Worm (Caenorhabditis elegans) whole organism, L1 larva: ENCODE data around the gene C54D10.13.

Source experiments
- C04F5.9 ChIP-seq: sonication (generic microtip); optimal IDR thresholded peaks from 2 replicates; lab custom pipeline; 2016; ENCODE audit warnings: missing genetic modification characterization, missing compliant biosample characterization
- C16A3.4 ChIP-seq: fragments of 150-350 bp; optimal IDR thresholded peaks from 2 replicates; lab custom pipeline; 2014; ENCODE audit warnings: missing biosample characterization, missing genetic modification characterization
- C34B4.2 ChIP-seq: sonication (generic microtip); optimal IDR thresholded peaks from 2 replicates; lab custom pipeline; 2017; ENCODE audit warnings: mild to moderate bottlenecking, missing genetic modification characterization, missing compliant biosample characterization
- F16B12.6 ChIP-seq: fragments of 150-350 bp; optimal IDR thresholded peaks from 2 replicates; lab custom pipeline; 2014; ENCODE audit warnings: missing biosample characterization, missing genetic modification characterization
- Y116A8C.19 ChIP-seq: sonication (generic microtip); optimal IDR thresholded peaks from 2 replicates; lab custom pipeline; 2016; ENCODE audit warnings: missing compliant biosample characterization, missing genetic modification characterization, borderline replicate concordance
- ama-1 ChIP-seq: fragments of 150-350 bp; optimal IDR thresholded peaks from 2 replicates; lab custom pipeline; 2014
- ceh-63 ChIP-seq: fragments of 200-800 bp; sonication (Bioruptor generic); optimal IDR thresholded peaks from 2 replicates; lab custom pipeline; 2018; ENCODE audit warnings: mild to moderate bottlenecking, missing genetic modification characterization, missing compliant biosample characterization
- ceh-88 ChIP-seq: fragments of 200-800 bp; sonication (Bioruptor generic); IDR thresholded peaks from 2 replicates; pipeline ENCODE4 v1.3.6; 2022; ENCODE audit warnings: missing genetic modification characterization, missing compliant biosample characterization
- dpl-1 ChIP-seq, 3 experiments: fragments of 150-350 bp in 2 of 3; sonication (generic microtip) in 1 of 3; optimal IDR thresholded peaks; 2 replicates each; lab custom pipeline; 2014 to 2017; ENCODE audit warnings: missing biosample characterization in 3 of 3, missing genetic modification characterization in 3 of 3, missing genetic modification reagents in 3 of 3
- dsc-1 ChIP-seq: sonication (generic microtip); optimal IDR thresholded peaks from 2 replicates; lab custom pipeline; 2016; ENCODE audit warnings: mild to moderate bottlenecking, missing genetic modification characterization, missing compliant biosample characterization
- egl-27 ChIP-seq, 2 experiments: fragments of 150-350 bp in 1 of 2; sonication (generic microtip); optimal IDR thresholded peaks; 3 replicates each; lab custom pipeline; 2017 to 2018; ENCODE audit warnings: missing biosample characterization in 2 of 2, missing genetic modification characterization in 2 of 2, missing genetic modification reagents in 2 of 2
- elt-2 ChIP-seq: sonication (generic microtip); optimal IDR thresholded peaks from 2 replicates; lab custom pipeline; 2016; ENCODE audit warnings: missing genetic modification characterization, mild to moderate bottlenecking, inconsistent platforms, missing compliant biosample characterization, missing genetic modification reagents
- ets-5 ChIP-seq: fragments of 200-800 bp; sonication (Bioruptor generic); IDR thresholded peaks from 2 replicates; pipeline ENCODE4 v1.3.6; 2022; ENCODE audit warnings: missing genetic modification characterization, missing compliant biosample characterization
- fkh-4 ChIP-seq: sonication (generic microtip); optimal IDR thresholded peaks from 2 replicates; lab custom pipeline; 2016; ENCODE audit warnings: missing compliant biosample characterization, missing genetic modification characterization, borderline replicate concordance
- fos-1 ChIP-seq: fragments of 150-350 bp; optimal IDR thresholded peaks from 2 replicates; lab custom pipeline; 2014; ENCODE audit warnings: missing biosample characterization, missing genetic modification characterization
- grh-1 ChIP-seq: fragments of 200-800 bp; sonication (Bioruptor generic); IDR thresholded peaks from 2 replicates; pipeline ENCODE4 v1.3.6; 2022; ENCODE audit warnings: missing genetic modification reagents, missing genetic modification characterization, missing compliant biosample characterization
- hlh-17 ChIP-seq: fragments of 200-800 bp; sonication (Bioruptor generic); optimal IDR thresholded peaks from 2 replicates; lab custom pipeline; 2018; ENCODE audit warnings: missing genetic modification characterization, mild to moderate bottlenecking, missing compliant biosample characterization, moderate library complexity, borderline replicate concordance
- hlh-4 ChIP-seq: sonication (generic microtip); optimal IDR thresholded peaks from 2 replicates; lab custom pipeline; 2016; ENCODE audit warnings: mild to moderate bottlenecking, missing genetic modification characterization, missing compliant biosample characterization
- irx-1 ChIP-seq: sonication (generic microtip); optimal IDR thresholded peaks from 2 replicates; lab custom pipeline; 2016; ENCODE audit warnings: missing genetic modification characterization, missing compliant biosample characterization
- lin-39 ChIP-seq: fragments of 150-350 bp; optimal IDR thresholded peaks from 2 replicates; lab custom pipeline; 2014; ENCODE audit warnings: missing biosample characterization, missing genetic modification reagents, missing genetic modification characterization
- lir-3 ChIP-seq: sonication (generic microtip); optimal IDR thresholded peaks from 2 replicates; lab custom pipeline; 2016; ENCODE audit warnings: mild to moderate bottlenecking, missing genetic modification characterization, moderate library complexity, missing compliant biosample characterization; ENCODE audit not compliant: poor library complexity
- mdl-1 ChIP-seq, 2 experiments: fragments of 150-350 bp; optimal IDR thresholded peaks; 2 replicates each; lab custom pipeline; 2014 to 2017; ENCODE audit warnings: missing biosample characterization in 2 of 2, missing genetic modification characterization in 2 of 2, inconsistent platforms in 1 of 2
- mep-1 ChIP-seq: fragments of 150-350 bp; optimal IDR thresholded peaks from 2 replicates; lab custom pipeline; 2014; ENCODE audit warnings: missing biosample characterization, missing genetic modification characterization
- nhr-11 ChIP-seq: fragments of 150-350 bp; optimal IDR thresholded peaks from 2 replicates; lab custom pipeline; 2014; ENCODE audit warnings: missing biosample characterization, missing genetic modification characterization
- nhr-12 ChIP-seq: sonication (generic microtip); optimal IDR thresholded peaks from 2 replicates; lab custom pipeline; 2017; ENCODE audit warnings: missing biosample characterization, missing genetic modification characterization
- nhr-20 ChIP-seq: sonication (generic microtip); optimal IDR thresholded peaks from 2 replicates; lab custom pipeline; 2016; ENCODE audit warnings: mild to moderate bottlenecking, missing genetic modification characterization, missing compliant biosample characterization
- nhr-47 ChIP-seq: sonication (generic microtip); optimal IDR thresholded peaks from 2 replicates; lab custom pipeline; 2016; ENCODE audit warnings: mild to moderate bottlenecking, missing genetic modification characterization, moderate library complexity, missing compliant biosample characterization
- nhr-90 ChIP-seq: sonication (generic microtip); optimal IDR thresholded peaks from 2 replicates; lab custom pipeline; 2016; ENCODE audit warnings: mild to moderate bottlenecking, missing genetic modification characterization, missing compliant biosample characterization; ENCODE audit not compliant: poor library complexity
- rnt-1 ChIP-seq: sonication (generic microtip); optimal IDR thresholded peaks from 2 replicates; lab custom pipeline; 2016; ENCODE audit warnings: mild to moderate bottlenecking, missing genetic modification characterization, moderate library complexity, missing compliant biosample characterization
- skn-1 ChIP-seq: fragments of 150-350 bp; optimal IDR thresholded peaks from 2 replicates; lab custom pipeline; 2014; ENCODE audit warnings: missing biosample characterization, missing genetic modification characterization
- snpc-4 ChIP-seq: fragments of 150-350 bp; optimal IDR thresholded peaks from 2 replicates; lab custom pipeline; 2014; ENCODE audit warnings: missing biosample characterization, missing genetic modification characterization
- tbx-2 ChIP-seq: sonication (generic microtip); optimal IDR thresholded peaks from 2 replicates; lab custom pipeline; 2016; ENCODE audit warnings: missing genetic modification characterization, missing compliant biosample characterization
- tlp-1 ChIP-seq: fragments of 150-350 bp; optimal IDR thresholded peaks from 2 replicates; lab custom pipeline; 2014; ENCODE audit warnings: missing biosample characterization, missing genetic modification characterization
- unc-30 ChIP-seq: sonication (generic microtip); optimal IDR thresholded peaks from 2 replicates; lab custom pipeline; 2017; ENCODE audit warnings: missing biosample characterization, missing genetic modification characterization
- unc-98 ChIP-seq: fragments of 200-800 bp; sonication (Bioruptor generic); IDR thresholded peaks from 2 replicates; pipeline ENCODE4 v1.3.6; 2022; ENCODE audit warnings: missing genetic modification characterization, missing compliant biosample characterization
- vab-15 ChIP-seq: sonication (generic microtip); optimal IDR thresholded peaks from 2 replicates; lab custom pipeline; 2017; ENCODE audit warnings: missing genotype, mild to moderate bottlenecking, missing genetic modification characterization, missing compliant biosample characterization
- ztf-4 ChIP-seq: fragments of 150-350 bp; optimal IDR thresholded peaks from 2 replicates; lab custom pipeline; 2014; ENCODE audit warnings: missing biosample characterization, missing genetic modification characterization

Gene C54D10.13

DNA sequence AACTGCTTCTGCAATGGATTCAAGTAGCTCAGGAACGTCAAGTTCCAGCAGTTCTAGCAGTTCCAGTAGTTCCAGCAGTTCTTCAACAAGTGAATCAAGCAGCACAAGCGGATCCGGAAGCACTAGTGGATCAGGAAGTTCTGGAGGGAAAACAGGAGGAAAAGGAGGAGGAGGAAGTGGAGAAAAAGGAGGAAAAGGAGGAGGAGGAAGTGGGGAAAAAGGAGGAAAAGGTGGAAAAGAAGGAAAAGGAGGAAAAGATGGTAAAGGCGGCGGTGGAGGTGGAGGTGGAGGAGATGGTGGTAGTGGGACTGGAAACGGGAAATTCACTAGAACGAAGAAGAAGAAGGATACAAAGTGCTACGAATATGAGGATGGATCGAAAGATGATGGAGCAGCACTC, 25.6 kb downstream of the C54D10.13 start:
- TF ChIP-seq nhr-20 (tag; lab: Kevin White, UChicago) (no peak), hlh-4 (tag; lab: Kevin White, UChicago) (no peak), ama-1 (lab: Kevin White, UChicago) (no peak), skn-1 (tag; lab: Kevin White, UChicago) (no peak), C04F5.9 (tag; lab: Kevin White, UChicago) (no peak), Y116A8C.19 (tag; lab: Kevin White, UChicago) (no peak), ets-5 (GFP tag; lab: Robert Waterston, UW) (no peak), fkh-4 (no peak), mdl-1 (tag; optimal IDR thresholded peaks at IDR 0.05; lab: Kevin White, UChicago) (no peak), snpc-4 (no peak), grh-1 (GFP tag; lab: Robert Waterston, UW) (no peak), F16B12.6 (tag; lab: Kevin White, UChicago) (no peak), tbx-2 (tag; lab: Kevin White, UChicago) (no peak), ceh-63 (GFP tag; lab: Kevin White, UChicago) (no peak), irx-1 (no peak), tlp-1 (tag; lab: Kevin White, UChicago) (no peak), rnt-1 (tag; lab: Kevin White, UChicago) (no peak), fos-1 (tag; lab: Kevin White, UChicago) (no peak), unc-98 (no peak)

DNA sequence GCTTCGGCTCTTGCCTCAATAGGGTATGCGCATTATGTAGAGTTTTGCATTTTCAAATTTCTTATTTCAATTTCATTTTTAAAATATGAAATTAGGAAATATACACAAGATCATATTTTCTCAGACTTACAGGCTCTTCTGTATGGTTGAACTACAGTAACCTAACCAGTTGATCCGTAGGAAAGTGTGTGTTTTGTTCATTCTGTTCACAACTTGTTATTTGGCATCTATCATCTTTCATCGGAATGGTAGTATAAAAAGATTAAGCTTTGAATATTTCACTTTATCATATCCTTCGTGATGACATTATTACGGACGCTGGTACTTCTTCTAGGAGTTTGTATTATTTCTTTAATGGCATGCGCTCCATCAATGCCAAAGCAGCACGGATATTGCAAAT, 26.2 kb downstream of the C54D10.13 start, which contains the start of gene K01D12.10:
TSS of gene K01D12.10 (plus strand) at position 301 of the 400 bp plus-strand sequence.
- TF ChIP-seq lin-39 (tag; lab: Kevin White, UChicago) = no peak
- TF ChIP-seq nhr-47 (tag; lab: Kevin White, UChicago) = no peak
- no peak for TF ChIP-seq mep-1
- TF ChIP-seq F16B12.6 (tag; lab: Kevin White, UChicago) = no peak
- no peak for TF ChIP-seq unc-30
- no peak for TF ChIP-seq C16A3.4 (tag; lab: Kevin White, UChicago)
- TF ChIP-seq unc-98 = no peak
- TF ChIP-seq, all 84 proteins: peak for 0

DNA sequence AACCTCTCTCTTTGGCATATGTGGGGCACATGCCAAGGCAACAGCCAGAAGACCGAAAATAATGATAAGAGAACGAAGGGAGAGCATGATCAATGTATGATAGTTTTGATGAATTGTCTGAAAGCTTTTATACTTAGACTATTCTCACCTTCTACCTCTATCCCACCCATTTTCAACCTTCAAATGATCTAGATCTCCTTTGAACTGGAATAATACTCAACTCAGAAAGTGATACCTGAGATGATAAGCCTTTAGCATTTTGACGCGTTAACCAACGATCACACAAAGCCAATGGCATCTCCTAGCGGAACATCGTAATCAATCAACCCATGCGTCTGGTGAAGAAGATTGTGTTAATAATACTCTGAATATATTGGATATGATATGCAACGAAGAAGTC, 27.5 kb downstream of the C54D10.13 start, which contains the start of gene K01D12.9:
TSS of gene K01D12.9 (minus strand) at position 101 of the 400 bp plus-strand sequence.
- no peak for TF ChIP-seq lir-3 (tag; lab: Kevin White, UChicago)
- TF ChIP-seq egl-27 (tag; optimal IDR thresholded peaks at IDR 0.05; lab: Kevin White, UChicago) = no peak
- TF ChIP-seq dsc-1 (tag; lab: Kevin White, UChicago) = no peak
- no peak for TF ChIP-seq mdl-1 (tag; optimal IDR thresholded peaks at IDR 0.05; lab: Kevin White, UChicago)
- TF ChIP-seq irx-1 = no peak
- TF ChIP-seq ama-1 (lab: Kevin White, UChicago) = no peak

DNA sequence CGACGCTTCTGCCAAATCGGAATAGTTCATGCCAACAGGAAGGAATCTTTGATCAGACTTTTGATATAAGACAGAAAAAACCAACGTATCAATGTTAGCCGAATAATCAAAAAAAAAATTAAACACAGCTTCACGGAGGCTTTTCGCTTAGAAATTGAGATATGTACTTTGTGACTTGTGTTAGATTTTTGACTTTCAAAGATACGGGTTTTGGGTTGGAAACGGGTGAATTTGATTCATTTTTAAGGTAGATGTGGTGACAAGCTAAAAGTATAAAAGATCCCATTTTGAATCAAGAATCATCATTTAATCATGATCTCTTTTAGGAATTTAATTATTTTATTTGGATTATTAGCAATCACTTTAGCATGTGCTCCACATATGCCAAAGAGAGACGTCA, 29.7 kb downstream of the C54D10.13 start, which contains the start of gene K01D12.8:
TSS of gene K01D12.8 (plus strand) at position 301 of the 400 bp plus-strand sequence.
- TF ChIP-seq dpl-1 (GFP tag; optimal IDR thresholded peaks at IDR 0.05; lab: Kevin White, UChicago) = no peak
- no peak for TF ChIP-seq tlp-1 (tag; lab: Kevin White, UChicago)
- TF ChIP-seq snpc-4 = no peak

DNA sequence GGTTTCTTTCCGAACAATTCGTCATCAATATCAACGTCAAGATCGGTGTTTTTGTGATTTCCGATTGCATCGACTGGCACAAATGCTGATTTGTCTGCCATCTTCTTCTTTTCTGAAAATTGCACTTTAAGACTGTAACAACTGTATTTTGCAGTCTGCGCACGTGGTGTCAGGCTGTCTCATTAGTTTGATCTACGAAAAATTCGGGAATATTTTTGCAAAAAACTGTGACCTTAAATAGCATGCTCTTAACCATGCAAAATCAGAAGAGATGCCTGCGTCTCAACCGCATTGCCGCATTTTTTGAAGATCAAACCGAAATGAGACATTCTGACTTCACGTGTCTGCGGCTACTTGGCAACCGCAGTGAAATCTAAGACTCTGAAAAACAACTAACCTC, 30.7 kb downstream of the C54D10.13 start, which contains the start of gene K01D12.7:
TSS of gene K01D12.7 (minus strand) at position 101 of the 400 bp plus-strand sequence.
- no peak for TF ChIP-seq ets-5 (GFP tag; lab: Robert Waterston, UW)
- no peak for TF ChIP-seq nhr-90
- no peak for TF ChIP-seq nhr-12
- no peak for TF ChIP-seq hlh-17
- no peak for TF ChIP-seq vab-15 (tag; lab: Kevin White, UChicago)
- TF ChIP-seq Y116A8C.19 (tag; lab: Kevin White, UChicago) = no peak
- TF ChIP-seq C34B4.2 (tag; lab: Kevin White, UChicago) = no peak
- TF ChIP-seq irx-1 = no peak
- no peak for TF ChIP-seq nhr-11
- no peak for TF ChIP-seq nhr-20 (tag; lab: Kevin White, UChicago)
- TF ChIP-seq ceh-63 (GFP tag; lab: Kevin White, UChicago) = no peak
- no peak for TF ChIP-seq ceh-88 (GFP tag; lab: Robert Waterston, UW)
- no peak for TF ChIP-seq elt-2 (tag; lab: Kevin White, UChicago)
- TF ChIP-seq ztf-4 (tag; lab: Kevin White, UChicago) = no peak
- no peak for TF ChIP-seq mdl-1 (tag; optimal IDR thresholded peaks at IDR 0.05; lab: Kevin White, UChicago)
